Fruit fly (Drosophila melanogaster): ENCODE results near the gene bou.
A peak's percentile ranks its signal among the peaks of the same experiment; 100 is the strongest.

The bou gene

dm6 chrX:7000444-7001134, 14.3 kb downstream of the bou start:
- TF ChIP-seq CG9948 (tag; optimal IDR thresholded peaks at IDR 0.05), result peak; percentile 20
- TF ChIP-seq CG8301 (tag; optimal IDR thresholded peaks at IDR 0.05), result peak; percentile 46
- TF ChIP-seq CG32121 (GFP tag; IDR thresholded peaks at IDR 0.05), result no peak
- no peak for TF ChIP-seq fd96Ca (GFP tag; IDR thresholded peaks at IDR 0.05)
- TF ChIP-seq Pif1A (GFP tag; optimal IDR thresholded peaks at IDR 0.05), result peak; percentile 41
- TF ChIP-seq CG34367 (tag; optimal IDR thresholded peaks at IDR 0.05), result peak; percentile 28
- peak; percentile 67 for TF ChIP-seq CG14655 (GFP tag; optimal IDR thresholded peaks at IDR 0.05)
- no peak for TF ChIP-seq CG4496 (GFP tag; IDR thresholded peaks at IDR 0.05)
- no peak for TF ChIP-seq Ets98B (GFP tag; IDR thresholded peaks at IDR 0.05)
- TF ChIP-seq Pif1B (GFP tag; optimal IDR thresholded peaks at IDR 0.05), result no peak
- no peak for TF ChIP-seq CG13204 (GFP tag; optimal IDR thresholded peaks at IDR 0.05)
- TF ChIP-seq Snoo (tag; optimal IDR thresholded peaks at IDR 0.05), result no peak
- TF ChIP-seq CG10348 (GFP tag; IDR thresholded peaks at IDR 0.05), result no peak
- no peak for TF ChIP-seq rn (GFP tag; IDR thresholded peaks at IDR 0.05)
- TF ChIP-seq gl (tag; optimal IDR thresholded peaks at IDR 0.05), result no peak
- TF ChIP-seq D1 (tag; optimal IDR thresholded peaks at IDR 0.05), result no peak
- TF ChIP-seq CG15710 (tag; optimal IDR thresholded peaks at IDR 0.05), result peak; percentile 40
- no peak for TF ChIP-seq CG12605 (GFP tag; IDR thresholded peaks at IDR 0.05)
- peak; percentile 33 for TF ChIP-seq EcR (GFP tag; optimal IDR thresholded peaks at IDR 0.05)
- TF ChIP-seq CG8159 (tag; optimal IDR thresholded peaks at IDR 0.05), result peak; percentile 47
- TF ChIP-seq CG17806 (tag; optimal IDR thresholded peaks at IDR 0.05), result no peak

- no peak for TF ChIP-seq CG10348 (GFP tag; IDR thresholded peaks at IDR 0.05)
- TF ChIP-seq CG8159 (tag; optimal IDR thresholded peaks at IDR 0.05), result peak; percentile 4
- no peak for TF ChIP-seq CG12605 (GFP tag; IDR thresholded peaks at IDR 0.05)
- TF ChIP-seq CG15710 (tag; optimal IDR thresholded peaks at IDR 0.05), result peak; percentile 27
- peak; percentile 37 for TF ChIP-seq Ets98B (GFP tag; IDR thresholded peaks at IDR 0.05)
- peak; percentile 65 for TF ChIP-seq fd96Ca (GFP tag; IDR thresholded peaks at IDR 0.05)
- TF ChIP-seq CG14655 (GFP tag; optimal IDR thresholded peaks at IDR 0.05), result peak; percentile 37
- TF ChIP-seq CG4496 (GFP tag; IDR thresholded peaks at IDR 0.05), result peak; percentile 64; the same call in 1 of the 3 replicates
- peak; percentile 55 for TF ChIP-seq Pif1B (GFP tag; optimal IDR thresholded peaks at IDR 0.05)
- no peak for TF ChIP-seq Pif1A (GFP tag; optimal IDR thresholded peaks at IDR 0.05)
- peak; percentile 61; the same call in 1 of the 2 replicates for TF ChIP-seq CG32121 (GFP tag; IDR thresholded peaks at IDR 0.05)
- TF ChIP-seq CG8301 (tag; optimal IDR thresholded peaks at IDR 0.05), result no peak
Observed at dm6 chrX:7001135-7001769, 15.0 kb downstream of the bou start.

- TF ChIP-seq rn (GFP tag; IDR thresholded peaks at IDR 0.05), result no peak
Observed at dm6 chrX:7004101-7004700, 17.9 kb downstream of the bou start.

- TF ChIP-seq CG34367 (tag; optimal IDR thresholded peaks at IDR 0.05) (no peak), CG9948 (tag; optimal IDR thresholded peaks at IDR 0.05) (no peak)
Observed at dm6 chrX:7005444-7005843, 19.2 kb downstream of the bou start.

dm6 chrX:7007693-7008092, 21.4 kb downstream of the bou start:
- TF ChIP-seq Snoo (tag; optimal IDR thresholded peaks at IDR 0.05), result no peak
- no peak for TF ChIP-seq CG8301 (tag; optimal IDR thresholded peaks at IDR 0.05)
- TF ChIP-seq CG17806 (tag; optimal IDR thresholded peaks at IDR 0.05), result peak; percentile 20
- TF ChIP-seq Ets98B (GFP tag; IDR thresholded peaks at IDR 0.05), result no peak
- no peak for TF ChIP-seq fd96Ca (GFP tag; IDR thresholded peaks at IDR 0.05)
- no peak for TF ChIP-seq gl (tag; optimal IDR thresholded peaks at IDR 0.05)
- TF ChIP-seq EcR (GFP tag; optimal IDR thresholded peaks at IDR 0.05), result no peak
- TF ChIP-seq CG8159 (tag; optimal IDR thresholded peaks at IDR 0.05), result peak; percentile 27
- peak; percentile 7 for TF ChIP-seq CG9948 (tag; optimal IDR thresholded peaks at IDR 0.05)
- TF ChIP-seq Pif1A (GFP tag; optimal IDR thresholded peaks at IDR 0.05), result peak; percentile 16
- no peak for TF ChIP-seq CG32121 (GFP tag; IDR thresholded peaks at IDR 0.05)
- no peak for TF ChIP-seq D1 (tag; optimal IDR thresholded peaks at IDR 0.05)
- TF ChIP-seq CG14655 (GFP tag; optimal IDR thresholded peaks at IDR 0.05), result peak; percentile 5
- TF ChIP-seq CG15710 (tag; optimal IDR thresholded peaks at IDR 0.05), result peak; percentile 26

Measured in whole organism, pupa.